Worm (Caenorhabditis elegans) whole organism, L1 larva: ENCODE results near the gene ddl-2.

Source experiments
- aha-1 ChIP-seq: fragments of 150-350 bp; optimal IDR thresholded peaks from 2 replicates; lab custom pipeline; 2014; ENCODE audit warnings: missing biosample characterization, missing genetic modification characterization
- ceh-8 ChIP-seq: fragments of 200-800 bp; sonication (Bioruptor generic); optimal IDR thresholded peaks from 2 replicates; lab custom pipeline; 2018; ENCODE audit warnings: mild to moderate bottlenecking, missing genetic modification characterization, moderate library complexity, missing compliant biosample characterization
- hpl-2 ChIP-seq: fragments of 150-350 bp; optimal IDR thresholded peaks from 2 replicates; lab custom pipeline; 2014; ENCODE audit warnings: missing biosample characterization, missing genetic modification reagents, missing genetic modification characterization
- mdl-1 ChIP-seq, 2 experiments: fragments of 150-350 bp; optimal IDR thresholded peaks; 2 replicates each; lab custom pipeline; 2014 to 2017; ENCODE audit warnings: missing biosample characterization in 2 of 2, missing genetic modification characterization in 2 of 2, inconsistent platforms in 1 of 2
- nhr-237 ChIP-seq: fragments of 150-350 bp; optimal IDR thresholded peaks from 2 replicates; lab custom pipeline; 2014; ENCODE audit warnings: missing biosample characterization, missing genetic modification characterization
- unc-62 ChIP-seq: fragments of 150-350 bp; optimal IDR thresholded peaks from 2 replicates; lab custom pipeline; 2014; ENCODE audit warnings: missing biosample characterization, missing genetic modification reagents, missing genetic modification characterization
- unc-86 ChIP-seq: sonication (generic microtip); optimal IDR thresholded peaks from 2 replicates; lab custom pipeline; 2016; ENCODE audit warnings: missing genetic modification characterization, missing compliant biosample characterization
- ztf-4 ChIP-seq: fragments of 150-350 bp; optimal IDR thresholded peaks from 2 replicates; lab custom pipeline; 2014; ENCODE audit warnings: missing biosample characterization, missing genetic modification characterization

- TF ChIP-seq unc-62 (GFP tag; lab: Kevin White, UChicago) (no peak), ztf-4 (tag; lab: Kevin White, UChicago) (no peak), aha-1 (tag; lab: Kevin White, UChicago) (no peak), hpl-2 (GFP tag; lab: Kevin White, UChicago) (no peak), nhr-237 (tag; lab: Kevin White, UChicago) (no peak), unc-86 (no peak), ceh-8 (GFP tag; lab: Kevin White, UChicago) (no peak), mdl-1 (tag; optimal IDR thresholded peaks at IDR 0.05; lab: Kevin White, UChicago) (no peak)
Measured at ce11 chrII:13517600-13517999, 29.8 kb downstream of the ddl-2 start, which contains the start of gene sre-45.
